Fruit fly (Drosophila melanogaster) whole organism, embryonic: ENCODE results near the gene Prosbeta4R1.

Experiments
- Bdp1 ChIP-seq: fragments of 200-800 bp; sonication (Bioruptor generic); optimal IDR thresholded peaks from 3 replicates; lab custom pipeline; 2016; ENCODE audit warnings: missing biosample characterization, missing genetic modification characterization
- Blimp-1 ChIP-seq: fragments of 200-800 bp; sonication (Bioruptor generic); optimal IDR thresholded peaks from 3 replicates; lab custom pipeline; 2018; ENCODE audit warnings: missing biosample characterization, missing genetic modification characterization, mild to moderate bottlenecking, moderate library complexity, missing genetic modification reagents
- CG10267 ChIP-seq: fragments of 200-800 bp; sonication (Bioruptor generic); optimal IDR thresholded peaks from 2 replicates; lab custom pipeline; 2018; ENCODE audit warnings: missing biosample characterization, mild to moderate bottlenecking, missing genetic modification characterization, moderate library complexity
- CG10274 ChIP-seq: fragments of 200-800 bp; sonication (Bioruptor generic); optimal IDR thresholded peaks from 3 replicates; lab custom pipeline; 2017; ENCODE audit warnings: missing biosample characterization, mild to moderate bottlenecking, missing genetic modification characterization
- CG10543 ChIP-seq: fragments of 200-800 bp; sonication (Bioruptor generic); optimal IDR thresholded peaks from 3 replicates; lab custom pipeline; 2017; ENCODE audit warnings: missing biosample characterization, mild to moderate bottlenecking, missing genetic modification characterization, moderate library complexity
- CG11456 ChIP-seq: fragments of 200-800 bp; sonication (Bioruptor generic); IDR thresholded peaks from 3 replicates; pipeline ENCODE4 v1.3.6; 2022; ENCODE audit warnings: missing biosample characterization, missing genetic modification characterization
- CG33557 ChIP-seq: fragments of 200-800 bp; sonication (Bioruptor generic); optimal IDR thresholded peaks from 2 replicates; lab custom pipeline; 2019; ENCODE audit warnings: missing biosample characterization, mild to moderate bottlenecking, missing genetic modification characterization, moderate library complexity
- CG4707 ChIP-seq: fragments of 200-800 bp; sonication (Bioruptor generic); optimal IDR thresholded peaks from 2 replicates; lab custom pipeline; 2018; ENCODE audit warnings: missing biosample characterization, mild to moderate bottlenecking, missing genetic modification characterization, moderate library complexity
- CG4854 ChIP-seq: fragments of 200-800 bp; sonication (Bioruptor generic); optimal IDR thresholded peaks from 2 replicates; lab custom pipeline; 2016; ENCODE audit warnings: missing biosample characterization, missing genetic modification characterization, inconsistent platforms
- CG6689 ChIP-seq: fragments of 200-800 bp; sonication (Bioruptor generic); IDR thresholded peaks from 2 replicates; pipeline ENCODE4 v1.3.6; 2022; ENCODE audit warnings: missing biosample characterization, missing genetic modification characterization
- CG6765 ChIP-seq: fragments of 200-800 bp; sonication (Bioruptor generic); optimal IDR thresholded peaks from 3 replicates; lab custom pipeline; 2017; ENCODE audit warnings: missing biosample characterization, mild to moderate bottlenecking, missing genetic modification characterization
- CG9727 ChIP-seq: fragments of 200-800 bp; sonication (Bioruptor generic); optimal IDR thresholded peaks from 3 replicates; lab custom pipeline; 2017; ENCODE audit warnings: missing biosample characterization, mild to moderate bottlenecking, missing genetic modification characterization
- D19B ChIP-seq: fragments of 200-800 bp; sonication (Bioruptor generic); optimal IDR thresholded peaks from 2 replicates; lab custom pipeline; 2017; ENCODE audit warnings: missing biosample characterization, mild to moderate bottlenecking, missing genetic modification characterization
- Dbx ChIP-seq: fragments of 200-800 bp; sonication (Bioruptor generic); IDR thresholded peaks from 3 replicates; pipeline ENCODE4 v1.3.6; 2022; ENCODE audit warnings: missing biosample characterization, missing genetic modification characterization
- Dp ChIP-seq: fragments of 200-800 bp; sonication (Bioruptor generic); optimal IDR thresholded peaks from 2 replicates; lab custom pipeline; 2018; ENCODE audit warnings: missing biosample characterization, mild to moderate bottlenecking, missing genetic modification characterization, moderate library complexity
- ERR ChIP-seq: fragments of 200-800 bp; sonication (Bioruptor generic); optimal IDR thresholded peaks from 2 replicates; lab custom pipeline; 2016; ENCODE audit warnings: missing biosample characterization, missing genetic modification characterization
- Eip74EF ChIP-seq, 2 experiments: fragments of 200-800 bp in 1 of 2; fragments of >200 bp in 1 of 2; sonication (Bioruptor generic) in 1 of 2; optimal IDR thresholded peaks; 2 replicates each; lab custom pipeline; 2017 to 2019; ENCODE audit warnings: missing biosample characterization in 2 of 2, missing genetic modification characterization in 2 of 2, mild to moderate bottlenecking in 1 of 2, moderate library complexity in 1 of 2
- HLH3B ChIP-seq: fragments of 200-800 bp; sonication (Bioruptor generic); IDR thresholded peaks from 2 replicates; pipeline ENCODE4 v1.3.6; 2022; ENCODE audit warnings: missing biosample characterization, missing genetic modification characterization
- Med ChIP-seq: fragments of 200-800 bp; sonication (Bioruptor generic); peaks from one replicate; lab custom pipeline; 2016; ENCODE audit warnings: missing biosample characterization, missing genetic modification characterization, mild to moderate bottlenecking, inconsistent platforms, moderate library complexity
- Nf-YB ChIP-seq: fragments of 200-800 bp; sonication (Bioruptor generic); optimal IDR thresholded peaks from 3 replicates; lab custom pipeline; 2019; ENCODE audit warnings: missing biosample characterization, mild to moderate bottlenecking, missing genetic modification characterization, moderate library complexity
- Optix ChIP-seq: fragments of 200-800 bp; sonication (Bioruptor generic); IDR thresholded peaks from 3 replicates; pipeline ENCODE4 v1.3.6; 2022; ENCODE audit warnings: missing biosample characterization, missing genetic modification characterization
- Stat92E ChIP-seq, 3 experiments: fragments of >200 bp in 2 of 3; fragments of 200-800 bp in 1 of 3; sonication (Bioruptor generic) in 1 of 3; optimal IDR thresholded peaks; 2 replicates each; lab custom pipeline; 2017 to 2019; ENCODE audit warnings: missing biosample characterization in 3 of 3, missing genetic modification characterization in 3 of 3, mild to moderate bottlenecking in 1 of 3, moderate library complexity in 1 of 3
- Tbp ChIP-seq: fragments of >200 bp; optimal IDR thresholded peaks from 2 replicates; lab custom pipeline; 2018; ENCODE audit warnings: missing biosample characterization, missing genetic modification characterization
- bcd ChIP-seq: fragments of 200-800 bp; sonication (Bioruptor generic); optimal IDR thresholded peaks from 2 replicates; lab custom pipeline; 2017; ENCODE audit warnings: missing biosample characterization, mild to moderate bottlenecking, missing genetic modification characterization
- br ChIP-seq: fragments of >200 bp; optimal IDR thresholded peaks from 2 replicates; lab custom pipeline; 2017
- chn ChIP-seq: fragments of 200-800 bp; sonication (Bioruptor generic); optimal IDR thresholded peaks from 2 replicates; lab custom pipeline; 2016; ENCODE audit warnings: missing biosample characterization, missing genetic modification characterization
- crc ChIP-seq: fragments of 200-800 bp; sonication (Bioruptor generic); optimal IDR thresholded peaks from 2 replicates; lab custom pipeline; 2016; ENCODE audit warnings: missing biosample characterization, missing genetic modification characterization
- crol ChIP-seq: fragments of 200-800 bp; sonication (Bioruptor generic); IDR thresholded peaks from 2 replicates; pipeline ENCODE4 v1.3.6; 2022; ENCODE audit warnings: missing biosample characterization, missing genetic modification characterization
- en ChIP-seq: fragments of 200-800 bp; sonication (Bioruptor generic); optimal IDR thresholded peaks from 2 replicates; lab custom pipeline; 2016; ENCODE audit warnings: missing biosample characterization, missing genetic modification characterization
- fd3F ChIP-seq: fragments of 200-800 bp; sonication (Bioruptor generic); optimal IDR thresholded peaks from 2 replicates; lab custom pipeline; 2018; ENCODE audit warnings: missing biosample characterization, mild to moderate bottlenecking, missing genetic modification characterization, moderate library complexity
- gcm ChIP-seq: fragments of 200-800 bp; sonication (Bioruptor generic); optimal IDR thresholded peaks from 2 replicates; lab custom pipeline; 2019; ENCODE audit warnings: missing biosample characterization, mild to moderate bottlenecking, missing genetic modification characterization, moderate library complexity
- gcm2 ChIP-seq: fragments of 200-800 bp; sonication (Bioruptor generic); optimal IDR thresholded peaks from 2 replicates; lab custom pipeline; 2016; ENCODE audit warnings: missing biosample characterization, missing genetic modification characterization
- gsb-n ChIP-seq: fragments of 200-800 bp; sonication (Bioruptor generic); optimal IDR thresholded peaks from 3 replicates; lab custom pipeline; 2018; ENCODE audit warnings: missing biosample characterization, mild to moderate bottlenecking, missing genetic modification characterization
- ham ChIP-seq: fragments of 200-800 bp; sonication (Bioruptor generic); IDR thresholded peaks from 2 replicates; pipeline ENCODE4 v1.3.6; 2022; ENCODE audit warnings: missing biosample characterization, missing genetic modification characterization
- insv ChIP-seq, 2 experiments: fragments of 200-800 bp; sonication (Bioruptor generic); optimal IDR thresholded peaks; 3 replicates each; lab custom pipeline; 2016 to 2018; ENCODE audit warnings: missing biosample characterization in 2 of 2, missing genetic modification characterization in 2 of 2
- jumu ChIP-seq: fragments of 200-800 bp; sonication (Bioruptor generic); optimal IDR thresholded peaks from 3 replicates; lab custom pipeline; 2016; ENCODE audit warnings: missing biosample characterization, missing genetic modification characterization
- kay ChIP-seq: fragments of 200-800 bp; sonication (Bioruptor generic); optimal IDR thresholded peaks from 2 replicates; lab custom pipeline; 2016; ENCODE audit warnings: missing biosample characterization, missing genetic modification characterization
- klu ChIP-seq: fragments of 200-800 bp; sonication (Bioruptor generic); IDR thresholded peaks from 2 replicates; pipeline ENCODE4 v1.3.6; 2022; ENCODE audit warnings: missing biosample characterization, missing genetic modification characterization
- lov ChIP-seq, 2 experiments: fragments of 200-800 bp in 1 of 2; fragments of >200 bp in 1 of 2; sonication (Bioruptor generic) in 1 of 2; IDR thresholded peaks in 1 of 2; optimal IDR thresholded peaks in 1 of 2; 2 replicates in 1 of 2; 3 replicates in 1 of 2; pipeline versions ENCODE4 v1.3.6 to Lab custom; 2017 to 2022; ENCODE audit warnings: missing biosample characterization in 1 of 2, missing genetic modification characterization in 1 of 2
- maf-S ChIP-seq: fragments of 200-800 bp; sonication (Bioruptor generic); optimal IDR thresholded peaks from 2 replicates; lab custom pipeline; 2016; ENCODE audit warnings: missing biosample characterization, missing genetic modification characterization
- nerfin-1 ChIP-seq: fragments of 200-800 bp; sonication (Bioruptor generic); optimal IDR thresholded peaks from 3 replicates; lab custom pipeline; 2019; ENCODE audit warnings: missing biosample characterization, mild to moderate bottlenecking, missing genetic modification characterization, moderate library complexity
- nerfin-2 ChIP-seq: fragments of 200-800 bp; sonication (Bioruptor generic); IDR thresholded peaks from 2 replicates; pipeline ENCODE4 v1.3.6; 2022; ENCODE audit warnings: missing biosample characterization, missing genetic modification characterization; ENCODE audit not compliant: partially characterized antibody
- pb ChIP-seq: fragments of 200-800 bp; sonication (Bioruptor generic); optimal IDR thresholded peaks from 3 replicates; lab custom pipeline; 2016; ENCODE audit warnings: missing biosample characterization, missing genetic modification characterization
- phol ChIP-seq: fragments of 200-800 bp; sonication (Bioruptor generic); optimal IDR thresholded peaks from 3 replicates; lab custom pipeline; 2018; ENCODE audit warnings: missing biosample characterization, mild to moderate bottlenecking, missing genetic modification characterization, moderate library complexity
- pros ChIP-seq: fragments of 200-800 bp; sonication (Bioruptor generic); optimal IDR thresholded peaks from 3 replicates; lab custom pipeline; 2019; ENCODE audit warnings: missing biosample characterization, mild to moderate bottlenecking, missing genetic modification characterization, moderate library complexity
- scrt ChIP-seq: fragments of 200-800 bp; sonication (Bioruptor generic); optimal IDR thresholded peaks from 2 replicates; lab custom pipeline; 2018; ENCODE audit warnings: missing biosample characterization, mild to moderate bottlenecking, missing genetic modification characterization, moderate library complexity
- sima ChIP-seq: fragments of 200-800 bp; sonication (Bioruptor generic); optimal IDR thresholded peaks from 2 replicates; lab custom pipeline; 2016; ENCODE audit warnings: missing biosample characterization, missing genetic modification characterization
- ssp ChIP-seq: fragments of 200-800 bp; sonication (Bioruptor generic); IDR thresholded peaks from 2 replicates; pipeline ENCODE4 v1.3.6; 2022; ENCODE audit warnings: missing biosample characterization, missing genetic modification characterization

Prosbeta4R1 gene

DNA sequence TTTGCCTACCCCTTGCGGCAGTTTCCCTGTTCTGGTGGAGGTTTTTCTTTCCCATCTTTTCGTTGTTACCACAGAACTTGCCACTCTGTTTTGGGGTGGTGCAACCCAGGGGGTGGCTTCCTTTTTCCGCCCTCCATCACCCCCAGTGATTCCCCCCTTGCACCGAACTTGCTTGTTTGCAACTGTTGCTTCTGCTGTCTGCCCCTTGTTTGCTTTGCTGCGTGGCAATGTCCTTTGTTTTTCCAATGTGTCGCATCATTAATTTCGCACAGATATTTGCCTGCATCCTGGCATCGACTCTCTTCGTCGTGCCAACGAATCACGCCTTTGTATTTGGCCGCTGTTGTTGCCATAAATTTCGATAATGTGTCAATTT lies 15.9 kb upstream of the Prosbeta4R1 start:
- peak; percentile 31 for TF ChIP-seq nerfin-1 (tag; lab: Kevin White, UChicago)
- TF ChIP-seq Dp, result no peak
- no peak for TF ChIP-seq kay (GFP tag; lab: Kevin White, UChicago)
- TF ChIP-seq scrt, result peak; percentile 92
- peak; percentile 52 for TF ChIP-seq crol
- TF ChIP-seq Med (GFP tag; lab: Kevin White, UChicago), result peak; percentile 31
- no peak for TF ChIP-seq nerfin-2 (GFP tag; lab: Robert Waterston, UW)
- TF ChIP-seq CG10267 (tag; lab: Kevin White, UChicago), result no peak

DNA sequence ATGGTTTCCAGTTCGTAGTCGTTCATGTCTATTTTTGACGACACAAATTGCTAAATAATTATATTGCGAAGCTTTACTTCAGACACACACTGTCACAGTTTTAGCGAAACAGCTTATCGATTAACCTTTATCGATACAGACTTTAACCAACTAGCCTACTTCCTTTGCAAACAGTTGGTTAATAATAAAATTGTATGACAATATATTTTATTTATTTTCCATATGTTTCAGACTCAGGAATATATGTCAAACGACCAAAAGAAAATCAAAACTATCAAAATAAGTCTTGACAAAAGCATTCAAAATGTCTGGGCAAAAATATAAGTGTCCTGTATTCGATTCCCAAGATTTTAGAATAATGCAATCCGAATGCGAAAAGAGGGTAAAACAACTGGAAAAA lies 5.2 kb upstream of the Prosbeta4R1 start, which contains the start of the genes CG9962 and CG43851:
Gene CG9962, minus strand, starts transcription at position 101 of the 400 bp plus-strand sequence.
Gene CG43851, plus strand, starts transcription at position 267 of the 400 bp plus-strand sequence.
- TF ChIP-seq pb (GFP tag; lab: Kevin White, UChicago) (no peak), jumu (GFP tag; lab: Kevin White, UChicago) (no peak), sima (no peak), CG33557 (no peak), br (no peak), CG4854 (no peak), Blimp-1 (GFP tag; lab: Kevin White, UChicago) (no peak), CG10274 (no peak)
- TF ChIP-seq, all 482 proteins: peak for 0

DNA sequence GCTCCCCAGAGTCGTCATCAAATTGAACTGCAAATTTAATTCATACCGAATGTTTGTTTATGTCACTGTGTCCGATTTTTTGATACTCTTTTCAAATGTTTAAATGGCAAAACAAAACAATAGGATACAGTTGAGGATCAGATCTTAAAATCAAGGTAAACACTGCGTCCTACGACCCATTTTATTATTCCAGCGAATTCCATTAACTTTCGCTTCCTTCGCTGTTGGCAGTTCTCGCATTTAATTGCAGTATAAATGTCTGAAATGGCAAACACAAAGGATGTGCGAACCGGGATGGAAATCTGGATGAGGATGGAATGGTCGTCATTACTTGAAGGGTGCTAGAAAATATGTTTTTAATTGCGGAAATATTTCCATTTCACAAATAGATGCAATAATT lies 532 bp upstream of the Prosbeta4R1 start, which contains the start of gene CG33125:
Gene CG33125, minus strand, starts transcription at position 101 of the 400 bp plus-strand sequence.
- TF ChIP-seq Bdp1 (GFP tag; lab: Kevin White, UChicago), result no peak
- no peak for TF ChIP-seq insv (GFP tag; optimal IDR thresholded peaks at IDR 0.05; lab: Kevin White, UChicago)
- no peak for TF ChIP-seq Tbp (GFP tag; lab: Kevin White, UChicago)
- TF ChIP-seq ERR (GFP tag; lab: Kevin White, UChicago), result no peak
- no peak for TF ChIP-seq Stat92E (GFP tag; optimal IDR thresholded peaks at IDR 0.05; lab: Kevin White, UChicago)
- TF ChIP-seq en (GFP tag; lab: Kevin White, UChicago), result no peak
- no peak for TF ChIP-seq gsb-n
- no peak for TF ChIP-seq bcd (GFP tag; lab: Kevin White, UChicago)
- no peak for TF ChIP-seq CG4707
- TF ChIP-seq gcm2 (GFP tag; lab: Kevin White, UChicago), result no peak
- no peak for TF ChIP-seq Eip74EF (GFP tag; optimal IDR thresholded peaks at IDR 0.05; lab: Kevin White, UChicago)
- no peak for TF ChIP-seq Blimp-1 (GFP tag; lab: Kevin White, UChicago)
- no peak for TF ChIP-seq CG6765
- TF ChIP-seq Optix (GFP tag; lab: Robert Waterston, UW), result no peak
- no peak for TF ChIP-seq klu (GFP tag; lab: Robert Waterston, UW)
- no peak for TF ChIP-seq phol (tag; lab: Kevin White, UChicago)
- no peak for TF ChIP-seq ssp (GFP tag; lab: Robert Waterston, UW)
- TF ChIP-seq Nf-YB, result no peak
- no peak for TF ChIP-seq chn (GFP tag; lab: Kevin White, UChicago)
- no peak for TF ChIP-seq lov (optimal IDR thresholded peaks at IDR 0.05; lab: Kevin White, UChicago)
- no peak for TF ChIP-seq lov (GFP tag; IDR thresholded peaks at IDR 0.05; lab: Robert Waterston, UW)

DNA sequence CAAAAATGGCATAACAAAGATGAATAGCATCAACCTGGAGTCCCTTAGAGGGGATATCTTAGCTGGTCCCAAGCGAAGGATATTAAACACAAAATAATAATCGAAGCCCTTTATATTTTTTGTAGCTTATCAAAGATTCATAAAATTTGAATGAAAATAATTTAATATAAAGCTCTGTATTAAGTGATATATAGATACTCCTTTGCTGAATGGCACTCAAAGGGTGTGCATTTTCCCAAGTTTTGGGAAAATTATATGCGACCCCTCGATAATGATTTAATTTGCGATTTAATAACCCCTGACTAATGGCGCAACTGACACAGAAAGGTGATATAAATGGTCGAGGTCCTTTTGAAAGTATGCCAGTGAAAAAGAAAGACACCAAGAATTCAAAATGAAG lies 903 bp downstream of the Prosbeta4R1 start, which contains the start of gene Or23a:
Gene Or23a, plus strand, starts transcription at position 301 of the 400 bp plus-strand sequence.
- TF ChIP-seq HLH3B (GFP tag; lab: Robert Waterston, UW) (no peak), CG6689 (GFP tag; lab: Robert Waterston, UW) (no peak), fd3F (GFP tag; lab: Kevin White, UChicago) (no peak), ham (GFP tag; lab: Robert Waterston, UW) (no peak), CG10543 (GFP tag; lab: Kevin White, UChicago) (no peak), ssp (GFP tag; lab: Robert Waterston, UW) (no peak), CG11456 (GFP tag; lab: Robert Waterston, UW) (no peak), maf-S (GFP tag; lab: Kevin White, UChicago) (no peak), gcm (GFP tag; lab: Kevin White, UChicago) (no peak), CG9727 (GFP tag; lab: Kevin White, UChicago) (no peak), crc (no peak), pros (no peak), D19B (GFP tag; lab: Kevin White, UChicago) (no peak), insv (GFP tag; optimal IDR thresholded peaks at IDR 0.05; lab: Kevin White, UChicago) (no peak), Dbx (GFP tag; lab: Robert Waterston, UW) (no peak)
